Worm (Caenorhabditis elegans): Measurements from ENCODE around the gene rab-3.

Gene rab-3

ce11 chrII:5748395-5748794 is 20.7 kb upstream of the rab-3 start:
- TF ChIP-seq Y105C5A.15 (GFP tag; IDR thresholded peaks at IDR 0.05) = no peak
- peak in 1 of 2 experiments; percentile 0 for TF ChIP-seq daf-16 (GFP tag; optimal IDR thresholded peaks at IDR 0.05)
- peak; percentile 78 for TF ChIP-seq daf-16 (tag; optimal IDR thresholded peaks at IDR 0.05)
- no peak for TF ChIP-seq ZK546.5 (tag; optimal IDR thresholded peaks at IDR 0.05)
- TF ChIP-seq F37D6.2 (tag; optimal IDR thresholded peaks at IDR 0.05) = no peak
- peak; percentile 89 for TF ChIP-seq dve-1 (tag; optimal IDR thresholded peaks at IDR 0.05; ENCODE audit: insufficient read depth)
- no peak for TF ChIP-seq gei-8 (GFP tag; optimal IDR thresholded peaks at IDR 0.05)
- no peak for TF ChIP-seq ceh-62 (tag; optimal IDR thresholded peaks at IDR 0.05)
- no peak for TF ChIP-seq dpl-1 (GFP tag; optimal IDR thresholded peaks at IDR 0.05)
- peak; percentile 87 for TF ChIP-seq dmd-6 (GFP tag; IDR thresholded peaks at IDR 0.05)
- no peak for TF ChIP-seq jun-1 (tag; optimal IDR thresholded peaks at IDR 0.05)
- no peak for TF ChIP-seq nhr-11 (tag; optimal IDR thresholded peaks at IDR 0.05)
- no peak for TF ChIP-seq aly-2 (tag; optimal IDR thresholded peaks at IDR 0.05)
- no peak for TF ChIP-seq nhr-6 (tag; optimal IDR thresholded peaks at IDR 0.05)
- no peak for TF ChIP-seq lin-29 (GFP tag; IDR thresholded peaks at IDR 0.05)
- TF ChIP-seq mdt-29 (GFP tag; IDR thresholded peaks at IDR 0.05) = no peak
- peak; percentile 25; the same call in 1 of the 2 replicates for TF ChIP-seq pha-4 (GFP tag; IDR thresholded peaks at IDR 0.05)
- no peak for TF ChIP-seq pha-4 (tag; optimal IDR thresholded peaks at IDR 0.05)
- TF ChIP-seq tag-97 (GFP tag; IDR thresholded peaks at IDR 0.05) = no peak
- no peak for TF ChIP-seq daf-12 (tag; optimal IDR thresholded peaks at IDR 0.05)
- no peak for TF ChIP-seq T26A8.4 (GFP tag; IDR thresholded peaks at IDR 0.05)
- peak; percentile 100 for TF ChIP-seq pqm-1 (tag; optimal IDR thresholded peaks at IDR 0.05)
- no peak for TF ChIP-seq rbr-2 (tag; optimal IDR thresholded peaks at IDR 0.05)
- no peak for TF ChIP-seq Y5F2A.4 (GFP tag; optimal IDR thresholded peaks at IDR 0.05)
- TF ChIP-seq daf-8 (GFP tag; IDR thresholded peaks at IDR 0.05) = no peak
- no peak for TF ChIP-seq spr-1 (tag; optimal IDR thresholded peaks at IDR 0.05)
- no peak for TF ChIP-seq nhr-76 (tag; optimal IDR thresholded peaks at IDR 0.05)
- no peak for TF ChIP-seq Y48G9A.11 (GFP tag; IDR thresholded peaks at IDR 0.05)
- no peak for TF ChIP-seq madf-9 (GFP tag; conservative IDR thresholded peaks at IDR 0.05)
- no peak for TF ChIP-seq duxl-1 (tag; optimal IDR thresholded peaks at IDR 0.05; ENCODE audit: poor library complexity)
- no peak for TF ChIP-seq cey-2 (tag; optimal IDR thresholded peaks at IDR 0.05; ENCODE audit: borderline replicate concordance, insufficient read depth)
- TF ChIP-seq hif-1 (tag; optimal IDR thresholded peaks at IDR 0.05) = no peak
- TF ChIP-seq lin-1 (GFP tag; IDR thresholded peaks at IDR 0.05) = no peak
- peak; percentile 28; the same call in 1 of the 2 replicates for TF ChIP-seq php-3 (GFP tag; IDR thresholded peaks at IDR 0.05)
- TF ChIP-seq tra-1 (GFP tag; IDR thresholded peaks at IDR 0.05) = peak; percentile 45; the same call in 1 of the 2 replicates
- TF ChIP-seq fos-1 (tag; optimal IDR thresholded peaks at IDR 0.05) = no peak
- peak; percentile 46 for TF ChIP-seq nhr-10 (tag; optimal IDR thresholded peaks at IDR 0.05)
- TF ChIP-seq ztf-7 (tag; optimal IDR thresholded peaks at IDR 0.05) = no peak
- TF ChIP-seq ceh-82 (tag; optimal IDR thresholded peaks at IDR 0.05) = no peak
- no peak for TF ChIP-seq D1046.2 (GFP tag; IDR thresholded peaks at IDR 0.05)
- TF ChIP-seq lir-3 (tag; optimal IDR thresholded peaks at IDR 0.05) = no peak
- TF ChIP-seq mxl-3 (GFP tag; optimal IDR thresholded peaks at IDR 0.05) = peak; percentile 14
- no peak for TF ChIP-seq ces-1 (GFP tag; optimal IDR thresholded peaks at IDR 0.05)
- no peak for TF ChIP-seq saeg-2 (GFP tag; IDR thresholded peaks at IDR 0.05)
- TF ChIP-seq nhr-111 (GFP tag; optimal IDR thresholded peaks at IDR 0.05) = no peak
- TF ChIP-seq ZK337.2 (GFP tag; IDR thresholded peaks at IDR 0.05) = no peak
- TF ChIP-seq ctbp-1 (GFP tag; IDR thresholded peaks at IDR 0.05) = no peak
- TF ChIP-seq hlh-11 (tag; optimal IDR thresholded peaks at IDR 0.05) = peak; percentile 85
- no peak for TF ChIP-seq hmg-1.1 (GFP tag; IDR thresholded peaks at IDR 0.05)
- TF ChIP-seq unc-130 (GFP tag; optimal IDR thresholded peaks at IDR 0.05) = no peak
- TF ChIP-seq T20F7.1 (GFP tag; optimal IDR thresholded peaks at IDR 0.05) = no peak
- no peak for TF ChIP-seq set-16 (GFP tag; IDR thresholded peaks at IDR 0.05)
- TF ChIP-seq vab-7 (GFP tag; IDR thresholded peaks at IDR 0.05) = no peak
